Worm (Caenorhabditis elegans) whole organism, L4 larva: ENCODE results near the gene R10D12.8.

Experiments
- F49E8.2 ChIP-seq: sonication (generic microtip); optimal IDR thresholded peaks from 2 replicates; lab custom pipeline; 2016; ENCODE audit warnings: missing compliant biosample characterization, mild to moderate bottlenecking, missing genetic modification characterization, borderline replicate concordance
- ZK546.5 ChIP-seq, 2 experiments: sonication (generic microtip); optimal IDR thresholded peaks; 2 replicates each; lab custom pipeline; 2017; ENCODE audit warnings: missing biosample characterization in 2 of 2, missing genetic modification characterization in 2 of 2
- arid-1 ChIP-seq: fragments of 200-800 bp; sonication (Bioruptor generic); conservative IDR thresholded peaks from 2 replicates; pipeline ENCODE4 v1.3.6; 2022; ENCODE audit warnings: missing genetic modification reagents, missing genetic modification characterization, missing compliant biosample characterization
- ceh-28 ChIP-seq: fragments of 150-350 bp; optimal IDR thresholded peaks from 2 replicates; lab custom pipeline; 2014; ENCODE audit warnings: missing biosample characterization, missing genetic modification reagents, missing genetic modification characterization
- ceh-32 ChIP-seq: sonication (generic microtip); optimal IDR thresholded peaks from 2 replicates; lab custom pipeline; 2016; ENCODE audit warnings: mild to moderate bottlenecking, missing genetic modification characterization, missing compliant biosample characterization; ENCODE audit not compliant: poor library complexity
- ceh-82 ChIP-seq: sonication (generic microtip); optimal IDR thresholded peaks from 2 replicates; lab custom pipeline; 2017; ENCODE audit warnings: missing biosample characterization, missing genetic modification characterization
- daf-8 ChIP-seq: fragments of 200-800 bp; sonication (Bioruptor generic); IDR thresholded peaks from 2 replicates; pipeline ENCODE4 v1.3.6; 2022; ENCODE audit warnings: missing genetic modification characterization, missing compliant biosample characterization
- hlh-11 ChIP-seq: fragments of 200-800 bp; sonication (Bioruptor generic); optimal IDR thresholded peaks from 2 replicates; lab custom pipeline; 2018; ENCODE audit warnings: mild to moderate bottlenecking, missing genetic modification characterization, missing compliant biosample characterization
- lin-1 ChIP-seq: fragments of 200-800 bp; sonication (Bioruptor generic); IDR thresholded peaks from 2 replicates; pipeline ENCODE4 v1.3.6; 2022; ENCODE audit warnings: missing genetic modification reagents, missing genetic modification characterization, missing compliant biosample characterization
- lin-15B ChIP-seq: fragments of 150-350 bp; sonication (generic microtip); optimal IDR thresholded peaks from 3 replicates; lab custom pipeline; 2014; ENCODE audit warnings: missing biosample characterization, missing genetic modification characterization
- lin-39 ChIP-seq: fragments of 150-350 bp; optimal IDR thresholded peaks from 2 replicates; lab custom pipeline; 2014; ENCODE audit warnings: missing biosample characterization, missing genetic modification reagents, missing genetic modification characterization
- lir-3 ChIP-seq: sonication (generic microtip); optimal IDR thresholded peaks from 2 replicates; lab custom pipeline; 2016; ENCODE audit warnings: mild to moderate bottlenecking, missing genetic modification characterization, missing compliant biosample characterization
- madf-9 ChIP-seq: fragments of 200-800 bp; sonication (Bioruptor generic); conservative IDR thresholded peaks from 2 replicates; pipeline ENCODE4 v1.3.6; 2022; ENCODE audit warnings: missing genetic modification reagents, missing genetic modification characterization, missing compliant biosample characterization
- mxl-3 ChIP-seq: fragments of 200-800 bp; sonication (Bioruptor generic); optimal IDR thresholded peaks from 2 replicates; lab custom pipeline; 2018; ENCODE audit warnings: mild to moderate bottlenecking, missing genetic modification characterization, missing compliant biosample characterization
- nhr-48 ChIP-seq: sonication (generic microtip); optimal IDR thresholded peaks from 2 replicates; lab custom pipeline; 2016; ENCODE audit warnings: mild to moderate bottlenecking, missing genetic modification characterization, missing compliant biosample characterization
- nhr-77 ChIP-seq: fragments of 150-350 bp; optimal IDR thresholded peaks from 2 replicates; lab custom pipeline; 2014; ENCODE audit warnings: missing biosample characterization, missing genetic modification characterization
- pqm-1 ChIP-seq: sonication (generic microtip); optimal IDR thresholded peaks from 2 replicates; lab custom pipeline; 2017; ENCODE audit warnings: missing biosample characterization, missing genetic modification characterization
- sdz-12 ChIP-seq: fragments of 200-800 bp; sonication (Bioruptor generic); optimal IDR thresholded peaks from 2 replicates; lab custom pipeline; 2018; ENCODE audit warnings: mild to moderate bottlenecking, missing genetic modification characterization, missing compliant biosample characterization
- unc-62 ChIP-seq, 3 experiments: fragments of 150-350 bp in 1 of 3; sonication (generic microtip); optimal IDR thresholded peaks in 2 of 3; peaks in 1 of 3; 1 replicate in 1 of 3; 2 replicates in 2 of 3; lab custom pipeline; 2014 to 2017; ENCODE audit warnings: missing biosample characterization in 3 of 3, missing genetic modification characterization in 3 of 3, missing genetic modification reagents in 3 of 3, missing genotype in 1 of 3

The R10D12.8 gene

DNA sequence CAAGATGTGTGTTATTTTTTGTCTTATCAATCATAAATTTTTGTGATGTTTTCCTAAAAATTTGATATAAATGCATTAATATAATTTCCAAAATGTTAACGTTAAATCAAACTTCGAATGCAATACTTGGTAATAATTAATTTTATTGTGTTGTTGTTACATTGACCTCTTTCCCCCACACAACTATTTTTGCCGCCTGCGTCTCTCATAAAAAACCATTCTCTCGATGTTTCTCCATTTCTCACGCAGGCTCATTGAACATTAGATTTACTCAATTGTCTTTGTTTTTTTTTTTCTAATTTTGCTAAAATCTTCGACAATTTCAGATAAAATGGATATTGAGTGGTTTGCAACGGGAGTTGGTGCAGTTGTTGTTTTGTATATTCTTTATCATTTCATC, 46.9 kb downstream of the R10D12.8 start, which contains the start of gene stdh-1 (continued):
- TF ChIP-seq madf-9 (no peak), pqm-1 (tag; lab: Kevin White, UChicago) (no peak), sdz-12 (GFP tag; lab: Kevin White, UChicago) (no peak), mxl-3 (GFP tag; lab: Kevin White, UChicago) (no peak), lin-15B (tag; lab: Kevin White, UChicago) (no peak), hlh-11 (peak; percentile 22), ceh-28 (tag; lab: Kevin White, UChicago) (no peak)
- TF ChIP-seq, all 104 proteins: peak for 8

DNA sequence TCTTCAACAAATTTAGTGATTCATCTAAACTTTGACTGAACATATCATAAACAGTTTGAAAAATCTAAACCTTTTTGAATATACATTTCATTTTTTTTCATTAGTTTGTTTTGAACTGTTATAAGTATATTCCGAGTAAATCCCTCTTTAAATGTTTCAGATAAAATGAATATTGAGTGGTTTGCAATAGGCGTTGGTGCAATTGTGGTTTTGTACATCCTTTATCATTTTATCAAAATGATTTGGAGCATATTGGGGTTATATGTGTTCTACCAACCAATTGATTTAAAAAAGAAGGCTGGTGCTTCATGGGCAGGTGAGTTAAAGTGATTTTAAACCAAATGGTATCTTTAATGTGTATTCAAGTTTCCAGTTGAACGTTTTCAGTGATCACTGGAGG, 48.6 kb downstream of the R10D12.8 start, which contains the start of gene stdh-3:
Gene stdh-3 (plus strand): TSS at position 166 of the 400 bp plus-strand sequence.
- TF ChIP-seq lin-39 (tag; lab: Kevin White, UChicago) = no peak
- TF ChIP-seq unc-62 (GFP tag; optimal IDR thresholded peaks at IDR 0.05 in 1 of 2; lab: Kevin White, UChicago) = peak in 1 of 2 experiments; percentile 93
- TF ChIP-seq unc-62 (tag; optimal IDR thresholded peaks at IDR 0.05; lab: Kevin White, UChicago) = no peak

DNA sequence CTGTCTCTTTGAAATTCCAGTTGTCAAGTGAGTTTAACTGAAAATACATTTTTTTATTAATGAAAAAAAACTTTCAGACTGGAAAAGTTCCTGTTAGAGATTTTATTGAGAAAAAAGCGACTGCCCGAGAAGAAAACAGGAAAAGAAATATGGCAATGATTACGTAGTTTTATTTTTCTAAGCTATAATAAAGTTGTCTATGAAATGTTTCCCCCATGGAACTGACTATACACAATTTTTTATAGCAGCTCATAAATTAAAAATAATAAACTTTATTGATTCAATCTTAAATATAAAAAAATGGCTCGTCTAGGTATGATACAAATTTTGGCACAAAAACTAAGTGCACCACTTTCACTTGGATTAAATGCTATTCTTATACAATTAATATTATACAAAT, 50.6 kb downstream of the R10D12.8 start, which contains the start of gene C06B3.1:
Gene C06B3.1 (plus strand): TSS at position 301 of the 400 bp plus-strand sequence.
- TF ChIP-seq nhr-77 (tag; lab: Kevin White, UChicago) (no peak), ceh-32 (tag; lab: Kevin White, UChicago) (no peak), lin-1 (GFP tag; lab: Robert Waterston, UW) (no peak), F49E8.2 (tag; lab: Kevin White, UChicago) (no peak), daf-8 (no peak), arid-1 (GFP tag; lab: Robert Waterston, UW) (no peak), ZK546.5 (tag; optimal IDR thresholded peaks at IDR 0.05; lab: Kevin White, UChicago) (no peak), pqm-1 (tag; lab: Kevin White, UChicago) (no peak), ceh-82 (tag; lab: Kevin White, UChicago) (no peak), nhr-48 (tag; lab: Kevin White, UChicago) (no peak), lir-3 (tag; lab: Kevin White, UChicago) (no peak)
